Fruit fly (Drosophila melanogaster): Measurements from ENCODE around the gene MED30.

The MED30 gene

dm6 chr3L:640324-640974 lies 13.4 kb downstream of the MED30 start (continued):
- TF ChIP-seq CG4424 (GFP tag; optimal IDR thresholded peaks at IDR 0.05): peak; percentile 91
- TF ChIP-seq ci (GFP tag; IDR thresholded peaks at IDR 0.05): peak; percentile 80
- TF ChIP-seq Ravus (GFP tag; IDR thresholded peaks at IDR 0.05): no peak; the same call in none of the 2 replicates
- peak; percentile 14 for TF ChIP-seq CG9797 (GFP tag; optimal IDR thresholded peaks at IDR 0.05)
- TF ChIP-seq CG17359 (tag; optimal IDR thresholded peaks at IDR 0.05): peak; percentile 86
- peak; percentile 86 for TF ChIP-seq CG13775 (GFP tag; optimal IDR thresholded peaks at IDR 0.05)
- peak; percentile 88 for TF ChIP-seq CG7556 (GFP tag; optimal IDR thresholded peaks at IDR 0.05)
- TF ChIP-seq Eip74EF (GFP tag; optimal IDR thresholded peaks at IDR 0.05): peak in 1 of 2 experiments; percentile 37
- TF ChIP-seq CG10654 (GFP tag; optimal IDR thresholded peaks at IDR 0.05): peak; percentile 75
- TF ChIP-seq Antp (GFP tag; optimal IDR thresholded peaks at IDR 0.05): peak; percentile 85
- peak; percentile 47; the same call in 1 of the 2 replicates for TF ChIP-seq bowl (GFP tag; IDR thresholded peaks at IDR 0.05)
- TF ChIP-seq ham (GFP tag; IDR thresholded peaks at IDR 0.05): no peak
- peak; percentile 82 for TF ChIP-seq tio (GFP tag; optimal IDR thresholded peaks at IDR 0.05)
- peak; percentile 71 for TF ChIP-seq slbo (GFP tag; IDR thresholded peaks at IDR 0.05)
- peak; percentile 70 for TF ChIP-seq CG2120 (GFP tag; optimal IDR thresholded peaks at IDR 0.05)
- peak; percentile 62 for TF ChIP-seq CG8281 (tag; optimal IDR thresholded peaks at IDR 0.05)
- TF ChIP-seq Atf6 (GFP tag; IDR thresholded peaks at IDR 0.05): peak; percentile 63
- no peak for TF ChIP-seq Doc3 (GFP tag; IDR thresholded peaks at IDR 0.05; ENCODE audit: partially characterized antibody)
- peak; percentile 73 for TF ChIP-seq cato (GFP tag; optimal IDR thresholded peaks at IDR 0.05; ENCODE audit: borderline replicate concordance)
- TF ChIP-seq CG17802 (tag; optimal IDR thresholded peaks at IDR 0.05): peak; percentile 30
- TF ChIP-seq CG5953 (GFP tag; IDR thresholded peaks at IDR 0.05): peak; percentile 70
- TF ChIP-seq Blimp-1 (GFP tag; optimal IDR thresholded peaks at IDR 0.05): peak; percentile 82
- TF ChIP-seq fd64A (GFP tag; optimal IDR thresholded peaks at IDR 0.05): peak; percentile 63
- TF ChIP-seq pum (GFP tag; optimal IDR thresholded peaks at IDR 0.05): peak; percentile 78
- no peak for TF ChIP-seq HLHmδ (GFP tag; optimal IDR thresholded peaks at IDR 0.05)
- TF ChIP-seq H2.0 (GFP tag; IDR thresholded peaks at IDR 0.05): peak; percentile 56
- TF ChIP-seq sens-2 (GFP tag; IDR thresholded peaks at IDR 0.05): peak; percentile 78
- TF ChIP-seq CHES-1-like (GFP tag; optimal IDR thresholded peaks at IDR 0.05): peak; percentile 77
- peak in 1 of 2 experiments; percentile 37 for TF ChIP-seq Hr78 (GFP tag; optimal IDR thresholded peaks at IDR 0.05)
- TF ChIP-seq pros (GFP tag; optimal IDR thresholded peaks at IDR 0.05): peak; percentile 97
- no peak for TF ChIP-seq gfzf (GFP tag; optimal IDR thresholded peaks at IDR 0.05)
- TF ChIP-seq zen2 (GFP tag; IDR thresholded peaks at IDR 0.05; ENCODE audit: partially characterized antibody): no peak
- peak; percentile 71 for TF ChIP-seq CG6765 (GFP tag; optimal IDR thresholded peaks at IDR 0.05)
- peak; percentile 75 for TF ChIP-seq onecut (GFP tag; IDR thresholded peaks at IDR 0.05)
- TF ChIP-seq Optix (GFP tag; IDR thresholded peaks at IDR 0.05): peak; percentile 78
- TF ChIP-seq CrebB (tag; optimal IDR thresholded peaks at IDR 0.05): peak; percentile 38
- peak; percentile 7; the same call in 1 of the 3 replicates for TF ChIP-seq z (GFP tag; IDR thresholded peaks at IDR 0.05)
- TF ChIP-seq h (optimal IDR thresholded peaks at IDR 0.05): no peak
- peak; percentile 82 for TF ChIP-seq Hr3 (GFP tag; optimal IDR thresholded peaks at IDR 0.05)
- TF ChIP-seq Ets97D (GFP tag; optimal IDR thresholded peaks at IDR 0.05): peak; percentile 51
- no peak for TF ChIP-seq ato (GFP tag; IDR thresholded peaks at IDR 0.05; ENCODE audit: partially characterized antibody)
- peak; percentile 79 for TF ChIP-seq CG3407 (GFP tag; optimal IDR thresholded peaks at IDR 0.05)
- peak; percentile 60 for TF ChIP-seq CG10565 (GFP tag; optimal IDR thresholded peaks at IDR 0.05)
- TF ChIP-seq Sox102F (GFP tag; optimal IDR thresholded peaks at IDR 0.05): peak; percentile 77
- peak; percentile 74 for TF ChIP-seq chm (GFP tag; IDR thresholded peaks at IDR 0.05)
- peak; percentile 49 for TF ChIP-seq CG15514 (GFP tag; optimal IDR thresholded peaks at IDR 0.05)
- peak; percentile 60 for TF ChIP-seq CG9932 (GFP tag; IDR thresholded peaks at IDR 0.05)
- TF ChIP-seq jing (GFP tag; optimal IDR thresholded peaks at IDR 0.05): peak; percentile 74
- TF ChIP-seq yki (optimal IDR thresholded peaks at IDR 0.05): no peak
- peak; percentile 65 for TF ChIP-seq peb (GFP tag; IDR thresholded peaks at IDR 0.05)

Measured in whole organism, embryonic.